Worm (Caenorhabditis elegans): ENCODE measurements around the gene npp-23.

DNA sequence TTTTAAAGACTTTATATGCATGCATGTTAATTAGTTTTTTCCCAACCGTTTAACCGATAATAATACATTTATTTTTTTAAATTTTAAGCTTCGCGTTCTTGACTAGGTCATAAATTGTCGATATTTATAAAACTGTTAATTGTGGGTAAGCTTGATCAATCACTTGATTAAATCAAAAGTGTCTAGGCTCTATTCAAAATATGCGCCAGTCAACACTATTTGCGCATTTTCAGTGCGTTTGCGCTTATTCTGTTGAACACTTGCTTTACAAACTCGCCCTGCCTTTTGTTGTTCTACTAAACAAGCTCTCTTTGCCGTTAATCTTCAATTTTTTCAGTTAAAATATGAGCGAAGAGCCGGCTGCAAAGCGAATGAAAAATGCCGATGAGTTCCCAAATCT, 21.7 kb upstream of the npp-23 start, which contains the start of gene spr-2:
- TF ChIP-seq flt-1 (GFP tag; IDR thresholded peaks at IDR 0.05): no peak
- no peak for TF ChIP-seq med-1 (GFP tag; optimal IDR thresholded peaks at IDR 0.05; ENCODE audit: insufficient read depth)
- no peak for TF ChIP-seq T22C8.4 (GFP tag; IDR thresholded peaks at IDR 0.05)
- no peak for TF ChIP-seq ztf-23 (GFP tag; IDR thresholded peaks at IDR 0.05)
- no peak for TF ChIP-seq cog-1 (tag; optimal IDR thresholded peaks at IDR 0.05)
- no peak for TF ChIP-seq klf-2 (GFP tag; conservative IDR thresholded peaks at IDR 0.05)

Data from whole organism, midembryonic.